Fruit fly (Drosophila melanogaster) whole organism, embryonic: ENCODE results near the gene CG10513.

Source experiments
- CG14965 ChIP-seq: fragments of 200-800 bp; sonication (Bioruptor generic); optimal IDR thresholded peaks from 2 replicates; lab custom pipeline; 2016; ENCODE audit warnings: missing biosample characterization, missing genetic modification characterization, borderline replicate concordance
- CG4730 ChIP-seq: fragments of 200-800 bp; sonication (Bioruptor generic); IDR thresholded peaks from 2 replicates; pipeline ENCODE4 v1.3.6; 2022; ENCODE audit warnings: missing biosample characterization, missing genetic modification characterization
- CG5245 ChIP-seq: fragments of 200-800 bp; sonication (Bioruptor generic); optimal IDR thresholded peaks from 3 replicates; lab custom pipeline; 2016; ENCODE audit warnings: missing biosample characterization, missing genetic modification characterization
- CG8765 ChIP-seq: fragments of 200-800 bp; sonication (Bioruptor generic); IDR thresholded peaks from 2 replicates; pipeline ENCODE4 v1.3.6; 2022; ENCODE audit warnings: missing biosample characterization, missing genetic modification characterization
- Camta ChIP-seq: fragments of 200-800 bp; sonication (Bioruptor generic); optimal IDR thresholded peaks from 2 replicates; lab custom pipeline; 2016; ENCODE audit warnings: missing biosample characterization, missing genetic modification characterization
- TFAM ChIP-seq: fragments of 200-800 bp; sonication (Bioruptor generic); optimal IDR thresholded peaks from 2 replicates; lab custom pipeline; 2017; ENCODE audit warnings: missing biosample characterization, missing genetic modification characterization, inconsistent platforms
- caup ChIP-seq: fragments of 200-800 bp; sonication (Bioruptor generic); optimal IDR thresholded peaks from 3 replicates; lab custom pipeline; 2017; ENCODE audit warnings: missing biosample characterization, mild to moderate bottlenecking, missing genetic modification characterization, moderate library complexity; ENCODE audit not compliant: severe bottlenecking
- chn ChIP-seq: fragments of 200-800 bp; sonication (Bioruptor generic); optimal IDR thresholded peaks from 2 replicates; lab custom pipeline; 2016; ENCODE audit warnings: missing biosample characterization, missing genetic modification characterization
- danr ChIP-seq: fragments of 200-800 bp; sonication (Bioruptor generic); IDR thresholded peaks from 2 replicates; pipeline ENCODE4 v1.3.6; 2022; ENCODE audit warnings: missing biosample characterization, missing genetic modification characterization
- dm ChIP-seq: fragments of 200-800 bp; sonication (Bioruptor generic); optimal IDR thresholded peaks from 3 replicates; lab custom pipeline; 2016; ENCODE audit warnings: missing biosample characterization, missing genetic modification characterization
- gcm2 ChIP-seq: fragments of 200-800 bp; sonication (Bioruptor generic); optimal IDR thresholded peaks from 2 replicates; lab custom pipeline; 2016; ENCODE audit warnings: missing biosample characterization, missing genetic modification characterization
- lmd ChIP-seq: fragments of 200-800 bp; sonication (Bioruptor generic); IDR thresholded peaks from 2 replicates; pipeline ENCODE4 v1.3.6; 2022; ENCODE audit warnings: missing biosample characterization, missing genetic modification characterization
- nom ChIP-seq: fragments of 200-800 bp; sonication (Bioruptor generic); optimal IDR thresholded peaks from 2 replicates; lab custom pipeline; 2017; ENCODE audit warnings: missing biosample characterization, missing genetic modification characterization, mild to moderate bottlenecking, moderate library complexity, missing genetic modification reagents
- pfk ChIP-seq: fragments of 200-800 bp; sonication (Bioruptor generic); optimal IDR thresholded peaks from 2 replicates; lab custom pipeline; 2018; ENCODE audit warnings: missing biosample characterization, mild to moderate bottlenecking, missing genetic modification characterization, moderate library complexity

DNA sequence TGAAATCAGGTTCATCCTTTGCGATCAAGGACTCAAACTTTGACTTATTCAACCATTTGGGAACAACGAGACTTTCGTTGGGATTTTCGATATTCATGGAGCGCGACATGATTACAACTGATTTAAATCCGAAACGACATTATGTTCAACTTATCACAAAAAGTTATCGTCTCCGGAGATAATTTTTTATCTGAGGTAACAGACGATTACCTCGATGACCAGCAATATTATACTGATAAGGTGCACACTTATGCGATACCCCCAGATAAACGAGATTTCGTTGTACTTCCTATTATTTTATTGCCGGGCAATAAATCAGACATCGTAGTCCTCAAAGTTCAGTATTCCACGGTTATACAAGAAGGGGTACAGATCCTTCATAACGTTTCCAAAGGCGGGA lies 20.7 kb upstream of the CG10513 start, which contains the start of gene CG31097:
- TF ChIP-seq pfk (GFP tag; lab: Kevin White, UChicago) (no peak), CG14965 (GFP tag; lab: Kevin White, UChicago) (no peak), chn (GFP tag; lab: Kevin White, UChicago) (no peak), CG5245 (no peak), CG4730 (GFP tag; lab: Robert Waterston, UW) (no peak), danr (no peak), dm (no peak), nom (no peak), gcm2 (GFP tag; lab: Kevin White, UChicago) (no peak), caup (no peak), TFAM (GFP tag; lab: Kevin White, UChicago) (no peak), Camta (GFP tag; lab: Kevin White, UChicago) (no peak), lmd (GFP tag; lab: Robert Waterston, UW) (no peak), CG8765 (GFP tag; lab: Robert Waterston, UW) (no peak)
